Worm (Caenorhabditis elegans) whole organism, early embryonic: Measurements from ENCODE around the gene clec-217.

ENCODE experiments used
- B0310.2 ChIP-seq: sonication (generic microtip); optimal IDR thresholded peaks from 2 replicates; lab custom pipeline; 2016; ENCODE audit warnings: mild to moderate bottlenecking, missing genetic modification characterization, missing compliant biosample characterization
- F13C5.2 ChIP-seq: sonication (generic microtip); optimal IDR thresholded peaks from 2 replicates; lab custom pipeline; 2017; ENCODE audit warnings: mild to moderate bottlenecking, missing genetic modification characterization, inconsistent platforms, missing compliant biosample characterization
- aly-1 ChIP-seq: sonication (generic microtip); optimal IDR thresholded peaks from 2 replicates; lab custom pipeline; 2016; ENCODE audit warnings: missing genetic modification characterization, missing compliant biosample characterization
- ama-1 ChIP-seq: fragments of 150-350 bp; optimal IDR thresholded peaks from 2 replicates; lab custom pipeline; 2014
- ceh-13 ChIP-seq: fragments of 200-800 bp; sonication (Bioruptor generic); optimal IDR thresholded peaks from 2 replicates; lab custom pipeline; 2018; ENCODE audit warnings: mild to moderate bottlenecking, missing genetic modification characterization, missing compliant biosample characterization
- ceh-36 ChIP-seq: sonication (generic microtip); optimal IDR thresholded peaks from 2 replicates; lab custom pipeline; 2016; ENCODE audit warnings: missing genetic modification characterization, inconsistent platforms, missing compliant biosample characterization
- ets-7 ChIP-seq: sonication (generic microtip); optimal IDR thresholded peaks from 2 replicates; lab custom pipeline; 2016; ENCODE audit warnings: missing genotype, missing genetic modification characterization, missing compliant biosample characterization
- flt-1 ChIP-seq: fragments of 200-800 bp; sonication (Bioruptor generic); IDR thresholded peaks from 2 replicates; pipeline ENCODE4 v1.3.6; 2022; ENCODE audit warnings: missing genetic modification characterization, missing compliant biosample characterization
- hmbx-1 ChIP-seq: sonication (generic microtip); optimal IDR thresholded peaks from 2 replicates; lab custom pipeline; 2016; ENCODE audit warnings: mild to moderate bottlenecking, missing genetic modification characterization, missing compliant biosample characterization
- hmg-4 ChIP-seq: fragments of 200-800 bp; sonication (Bioruptor generic); optimal IDR thresholded peaks from 2 replicates; lab custom pipeline; 2018; ENCODE audit warnings: mild to moderate bottlenecking, missing genetic modification characterization, missing compliant biosample characterization
- hnd-1 ChIP-seq: sonication (generic microtip); optimal IDR thresholded peaks from 2 replicates; lab custom pipeline; 2016; ENCODE audit warnings: missing genetic modification characterization, missing compliant biosample characterization
- pes-1 ChIP-seq: fragments of 200-800 bp; sonication (Bioruptor generic); IDR thresholded peaks from 2 replicates; pipeline ENCODE4 v1.3.6; 2022; ENCODE audit warnings: missing genetic modification reagents, missing genetic modification characterization, missing compliant biosample characterization
- scrt-1 ChIP-seq: fragments of 200-800 bp; sonication (Bioruptor generic); IDR thresholded peaks from 2 replicates; pipeline ENCODE4 v1.3.6; 2022; ENCODE audit warnings: missing genetic modification characterization, missing compliant biosample characterization
- sea-1 ChIP-seq: fragments of 200-800 bp; sonication (Bioruptor generic); conservative IDR thresholded peaks from 2 replicates; pipeline ENCODE4 v1.3.6; 2022; ENCODE audit warnings: missing genetic modification characterization, missing compliant biosample characterization
- tbx-11 ChIP-seq: fragments of 200-800 bp; sonication (Bioruptor generic); IDR thresholded peaks from 2 replicates; pipeline ENCODE4 v1.3.6; 2022; ENCODE audit warnings: missing genetic modification characterization, missing compliant biosample characterization
- tbx-37 ChIP-seq: fragments of 200-800 bp; sonication (Bioruptor generic); conservative IDR thresholded peaks from 2 replicates; pipeline ENCODE4 v1.3.6; 2022; ENCODE audit warnings: missing genetic modification reagents, missing genetic modification characterization, missing compliant biosample characterization
- tra-4 ChIP-seq: sonication (generic microtip); optimal IDR thresholded peaks from 2 replicates; lab custom pipeline; 2017; ENCODE audit warnings: missing genetic modification characterization, missing compliant biosample characterization

clec-217 gene

ce11 chrV:7946229-7946628 lies 12.4 kb downstream of the clec-217 start:
- TF ChIP-seq aly-1 (tag; lab: Kevin White, UChicago), result no peak
- no peak for TF ChIP-seq hnd-1
- TF ChIP-seq F13C5.2, result no peak
- TF ChIP-seq sea-1 (GFP tag; lab: Robert Waterston, UW), result no peak
- no peak for TF ChIP-seq ama-1 (lab: Kevin White, UChicago)
- TF ChIP-seq hmbx-1 (tag; lab: Kevin White, UChicago), result no peak
- TF ChIP-seq flt-1 (GFP tag; lab: Robert Waterston, UW), result no peak
- no peak for TF ChIP-seq ceh-36 (tag; lab: Kevin White, UChicago)
- TF ChIP-seq ets-7 (tag; lab: Kevin White, UChicago), result no peak
- TF ChIP-seq tbx-37, result no peak
- TF ChIP-seq tra-4 (tag; lab: Kevin White, UChicago), result no peak
- TF ChIP-seq scrt-1 (GFP tag; lab: Robert Waterston, UW), result no peak
- TF ChIP-seq tbx-11, result no peak
- TF ChIP-seq B0310.2 (tag; lab: Kevin White, UChicago), result no peak
- no peak for TF ChIP-seq ceh-13

- TF ChIP-seq pes-1, result no peak
- TF ChIP-seq hnd-1, result no peak
- no peak for TF ChIP-seq F13C5.2
- TF ChIP-seq tbx-11, result no peak
- TF ChIP-seq tra-4 (tag; lab: Kevin White, UChicago), result no peak
- no peak for TF ChIP-seq hmbx-1 (tag; lab: Kevin White, UChicago)
- TF ChIP-seq B0310.2 (tag; lab: Kevin White, UChicago), result no peak
- no peak for TF ChIP-seq tbx-37
- TF ChIP-seq hmg-4 (GFP tag; lab: Kevin White, UChicago), result no peak
- no peak for TF ChIP-seq scrt-1 (GFP tag; lab: Robert Waterston, UW)
- TF ChIP-seq ceh-13, result no peak
- no peak for TF ChIP-seq aly-1 (tag; lab: Kevin White, UChicago)
- TF ChIP-seq ama-1 (lab: Kevin White, UChicago), result no peak
Observed at ce11 chrV:7943568-7943967, 15.1 kb downstream of the clec-217 start, which contains the start of gene Y97E10B.1. Y97E10B.1 (plus strand) TSS chrV:7943868.

ce11 chrV:7940299-7940698 lies 18.3 kb downstream of the clec-217 start, which contains the start of gene srt-53:
srt-53 (minus strand) TSS chrV:7940399.
- TF ChIP-seq tbx-37 (no peak), sea-1 (GFP tag; lab: Robert Waterston, UW) (no peak)

- TF ChIP-seq hmg-4 (GFP tag; lab: Kevin White, UChicago), result no peak
- TF ChIP-seq hnd-1, result no peak
- no peak for TF ChIP-seq scrt-1 (GFP tag; lab: Robert Waterston, UW)
- TF ChIP-seq ama-1 (lab: Kevin White, UChicago), result no peak
- TF ChIP-seq hmbx-1 (tag; lab: Kevin White, UChicago), result no peak
- TF ChIP-seq tra-4 (tag; lab: Kevin White, UChicago), result no peak
- TF ChIP-seq tbx-37, result no peak
- TF ChIP-seq B0310.2 (tag; lab: Kevin White, UChicago), result no peak
- TF ChIP-seq ets-7 (tag; lab: Kevin White, UChicago), result no peak
- TF ChIP-seq pes-1, result no peak
- no peak for TF ChIP-seq ceh-13
- no peak for TF ChIP-seq flt-1 (GFP tag; lab: Robert Waterston, UW)
Observed at ce11 chrV:7937152-7937551, 21.5 kb downstream of the clec-217 start, which contains the start of gene srsx-3. srsx-3 (minus strand) TSS chrV:7937252.

- TF ChIP-seq ceh-13, result no peak
- no peak for TF ChIP-seq F13C5.2
- no peak for TF ChIP-seq B0310.2 (tag; lab: Kevin White, UChicago)
- no peak for TF ChIP-seq tra-4 (tag; lab: Kevin White, UChicago)
- no peak for TF ChIP-seq ama-1 (lab: Kevin White, UChicago)
- no peak for TF ChIP-seq hmg-4 (GFP tag; lab: Kevin White, UChicago)
- no peak for TF ChIP-seq ceh-36 (tag; lab: Kevin White, UChicago)
Observed at ce11 chrV:7932998-7933397, 25.6 kb downstream of the clec-217 start, which contains the start of gene ncx-10. ncx-10 (minus strand) TSS chrV:7933098.

- TF ChIP-seq F13C5.2, result no peak
- no peak for TF ChIP-seq flt-1 (GFP tag; lab: Robert Waterston, UW)
- no peak for TF ChIP-seq tbx-11
- TF ChIP-seq B0310.2 (tag; lab: Kevin White, UChicago), result no peak
- no peak for TF ChIP-seq sea-1 (GFP tag; lab: Robert Waterston, UW)
- TF ChIP-seq tra-4 (tag; lab: Kevin White, UChicago), result no peak
- no peak for TF ChIP-seq ets-7 (tag; lab: Kevin White, UChicago)
- no peak for TF ChIP-seq hmbx-1 (tag; lab: Kevin White, UChicago)
- TF ChIP-seq scrt-1 (GFP tag; lab: Robert Waterston, UW), result no peak
- no peak for TF ChIP-seq aly-1 (tag; lab: Kevin White, UChicago)
- TF ChIP-seq pes-1, result no peak
- TF ChIP-seq ceh-13, result no peak
- no peak for TF ChIP-seq tbx-37
- no peak for TF ChIP-seq ama-1 (lab: Kevin White, UChicago)
- TF ChIP-seq hmg-4 (GFP tag; lab: Kevin White, UChicago), result no peak
- TF ChIP-seq ceh-36 (tag; lab: Kevin White, UChicago), result no peak
- TF ChIP-seq hnd-1, result no peak
Observed at ce11 chrV:7928660-7929059, 30.0 kb downstream of the clec-217 start, which contains the start of gene srsx-5. srsx-5 (plus strand) TSS chrV:7928960.

ce11 chrV:7926784-7927183 lies 31.9 kb downstream of the clec-217 start, which contains the start of gene srsx-6:
srsx-6 (plus strand) TSS chrV:7927084.
- TF ChIP-seq flt-1 (GFP tag; lab: Robert Waterston, UW), result no peak
- TF ChIP-seq hmbx-1 (tag; lab: Kevin White, UChicago), result no peak
- no peak for TF ChIP-seq tra-4 (tag; lab: Kevin White, UChicago)
- no peak for TF ChIP-seq B0310.2 (tag; lab: Kevin White, UChicago)
- TF ChIP-seq tbx-37, result no peak
- no peak for TF ChIP-seq pes-1
- no peak for TF ChIP-seq hnd-1
- TF ChIP-seq sea-1 (GFP tag; lab: Robert Waterston, UW), result no peak
- TF ChIP-seq ceh-13, result no peak
- no peak for TF ChIP-seq ama-1 (lab: Kevin White, UChicago)
- no peak for TF ChIP-seq ets-7 (tag; lab: Kevin White, UChicago)
- no peak for TF ChIP-seq scrt-1 (GFP tag; lab: Robert Waterston, UW)
- TF ChIP-seq hmg-4 (GFP tag; lab: Kevin White, UChicago), result no peak
- TF ChIP-seq tbx-11, result no peak
